Worm (Caenorhabditis elegans) whole organism, early embryonic: ENCODE data around the gene C12D5.5.

Experiments used
- B0310.2 ChIP-seq: sonication (generic microtip); optimal IDR thresholded peaks from 2 replicates; lab custom pipeline; 2016; ENCODE audit warnings: mild to moderate bottlenecking, missing genetic modification characterization, missing compliant biosample characterization
- aly-1 ChIP-seq: sonication (generic microtip); optimal IDR thresholded peaks from 2 replicates; lab custom pipeline; 2016; ENCODE audit warnings: missing genetic modification characterization, missing compliant biosample characterization
- ama-1 ChIP-seq: fragments of 150-350 bp; optimal IDR thresholded peaks from 2 replicates; lab custom pipeline; 2014
- flt-1 ChIP-seq: fragments of 200-800 bp; sonication (Bioruptor generic); IDR thresholded peaks from 2 replicates; pipeline ENCODE4 v1.3.6; 2022; ENCODE audit warnings: missing genetic modification characterization, missing compliant biosample characterization
- hmg-4 ChIP-seq: fragments of 200-800 bp; sonication (Bioruptor generic); optimal IDR thresholded peaks from 2 replicates; lab custom pipeline; 2018; ENCODE audit warnings: mild to moderate bottlenecking, missing genetic modification characterization, missing compliant biosample characterization
- hnd-1 ChIP-seq: sonication (generic microtip); optimal IDR thresholded peaks from 2 replicates; lab custom pipeline; 2016; ENCODE audit warnings: missing genetic modification characterization, missing compliant biosample characterization
- sea-1 ChIP-seq: fragments of 200-800 bp; sonication (Bioruptor generic); conservative IDR thresholded peaks from 2 replicates; pipeline ENCODE4 v1.3.6; 2022; ENCODE audit warnings: missing genetic modification characterization, missing compliant biosample characterization

DNA sequence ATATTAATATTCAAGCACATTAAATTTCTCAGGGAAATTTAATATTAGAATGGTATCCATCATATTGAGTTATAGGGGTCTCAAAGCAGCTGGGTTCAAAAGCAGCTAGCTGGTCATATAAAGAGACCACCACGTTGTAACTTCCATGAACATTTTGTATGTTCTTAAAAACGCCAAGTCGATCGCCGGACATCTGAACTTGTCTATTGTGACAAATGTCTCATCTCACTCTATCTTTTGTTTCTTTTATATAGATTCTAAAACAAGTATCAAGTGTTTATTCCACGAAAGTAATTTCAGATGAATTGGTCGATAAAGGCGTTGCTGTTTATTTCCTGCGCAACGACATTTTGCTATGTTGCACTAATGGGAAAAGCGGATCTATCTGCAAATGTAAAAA is 28.8 kb downstream of the C12D5.5 start, which contains the start of gene ZK105.3:
- TF ChIP-seq aly-1 (tag; lab: Kevin White, UChicago), result no peak
- no peak for TF ChIP-seq B0310.2 (tag; lab: Kevin White, UChicago)
- no peak for TF ChIP-seq ama-1 (lab: Kevin White, UChicago)
- TF ChIP-seq sea-1 (GFP tag; lab: Robert Waterston, UW), result no peak
- TF ChIP-seq hmg-4 (GFP tag; lab: Kevin White, UChicago), result no peak
- no peak for TF ChIP-seq hnd-1
- no peak for TF ChIP-seq flt-1
